Fruit fly (Drosophila melanogaster): ENCODE data around the gene Hip14.

Hip14 gene

DNA sequence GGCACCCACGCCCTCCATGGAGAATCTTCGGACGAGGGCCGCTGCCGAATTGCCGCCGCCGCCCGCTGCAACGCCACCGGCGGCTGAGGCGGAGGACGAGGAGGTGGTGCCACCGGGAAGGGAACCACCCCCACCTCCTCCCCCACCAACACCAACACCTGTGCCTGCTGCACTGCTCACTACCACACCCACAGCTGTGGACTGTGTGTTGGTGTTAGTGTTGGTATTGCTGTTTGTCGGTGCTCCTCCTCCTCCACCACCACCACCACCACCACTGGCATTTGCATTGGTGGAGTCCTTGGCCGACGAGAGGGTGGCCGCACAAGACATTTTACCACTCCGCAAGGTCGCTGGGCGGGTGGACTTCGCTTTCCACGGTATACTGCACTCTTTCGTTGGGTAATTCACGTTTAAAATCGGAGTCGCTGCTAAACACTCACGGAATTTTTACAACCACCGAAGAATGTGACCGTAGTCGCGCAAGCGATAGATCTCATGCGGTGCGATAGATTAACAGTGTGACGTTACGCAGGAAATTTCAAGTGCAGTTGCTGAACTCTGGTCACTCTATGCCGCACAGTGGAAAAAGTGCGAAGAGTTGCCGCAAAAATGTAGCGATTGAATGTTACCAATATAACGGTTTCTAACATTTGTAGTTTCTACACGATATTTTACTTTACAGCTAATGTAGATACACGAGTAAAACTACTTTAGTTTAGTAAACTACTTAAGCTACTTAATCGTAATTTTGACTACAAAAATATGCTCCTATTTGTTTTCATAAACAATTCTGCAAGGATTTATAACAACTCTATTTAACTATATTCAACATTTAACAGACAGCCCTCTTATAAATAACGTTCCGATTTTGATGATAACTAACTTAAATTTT, 23.5 kb downstream of the Hip14 start, which contains the start of gene mib1:
Gene mib1, minus strand, starts transcription at position 494 of the 892 bp plus-strand sequence.
- TF ChIP-seq CTCF (optimal IDR thresholded peaks at IDR 0.05): peak; percentile 55
- no peak for TF ChIP-seq CG8478 (optimal IDR thresholded peaks at IDR 0.05)

DNA sequence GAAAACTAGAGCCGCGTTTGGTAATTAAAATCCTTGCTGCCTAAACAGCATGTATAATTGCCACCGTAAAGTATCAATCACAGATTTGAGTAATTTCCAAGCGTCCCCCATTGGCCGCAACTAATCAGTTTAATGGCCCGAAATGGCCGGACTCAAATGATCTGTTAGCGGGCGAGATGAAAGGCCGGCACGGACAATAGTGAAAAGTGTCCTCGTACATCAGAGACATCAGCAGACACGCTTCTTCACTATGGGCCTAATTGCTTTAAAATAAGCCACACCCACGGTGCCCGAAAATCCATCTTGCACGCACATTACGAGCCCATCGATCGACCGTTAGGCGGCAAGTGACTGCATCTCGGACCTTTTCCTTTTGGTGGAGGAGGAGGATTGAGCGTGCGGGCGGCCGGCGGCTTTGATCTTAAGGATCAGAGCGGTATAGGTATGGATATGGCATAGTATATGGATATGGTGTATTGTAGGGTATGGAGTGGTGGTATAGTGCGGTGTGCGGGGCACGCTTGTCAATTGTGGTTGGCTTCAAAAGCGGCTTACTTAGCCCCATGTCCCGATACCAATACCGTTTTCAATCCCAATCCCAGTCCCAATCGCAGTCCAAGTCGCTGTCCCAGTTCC, 24.4 kb downstream of the Hip14 start:
- no peak for TF ChIP-seq CG8478 (optimal IDR thresholded peaks at IDR 0.05)
- TF ChIP-seq CTCF (optimal IDR thresholded peaks at IDR 0.05): no peak

DNA sequence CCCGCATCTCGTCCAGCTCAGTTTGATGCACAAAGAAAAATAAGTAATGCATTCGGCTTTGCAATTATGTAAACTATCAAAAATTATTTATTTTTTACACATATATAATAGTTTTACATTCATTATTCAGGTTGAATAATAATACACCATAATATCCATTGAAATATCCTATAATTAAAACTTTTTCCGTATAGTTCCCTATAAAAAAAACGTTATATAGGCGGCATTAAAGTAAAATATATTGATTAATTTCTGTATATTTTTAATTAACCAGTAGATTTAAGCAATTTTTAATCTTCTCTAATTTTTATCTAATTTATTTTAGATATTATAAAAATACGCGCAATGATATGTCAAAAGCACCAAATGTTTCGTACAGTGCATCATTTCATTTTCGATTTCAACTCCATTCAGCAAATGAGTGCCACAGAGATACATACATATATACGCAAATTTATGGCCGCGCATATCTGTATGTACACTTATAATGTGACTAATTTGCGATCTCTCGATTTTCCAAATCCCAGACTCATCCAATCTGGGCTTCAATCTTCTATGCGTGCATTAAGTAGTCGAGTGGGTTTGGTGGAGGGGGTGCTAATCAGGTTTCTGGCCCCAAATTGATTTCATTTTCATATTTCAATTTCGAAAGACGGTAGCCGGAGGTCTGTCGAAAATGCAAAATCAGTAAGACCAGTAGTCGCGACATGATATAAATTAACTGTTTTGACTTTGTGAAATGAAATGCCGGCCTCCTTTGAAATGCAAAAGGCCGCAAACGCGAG, 25.4 kb downstream of the Hip14 start:
- TF ChIP-seq CG8478 (optimal IDR thresholded peaks at IDR 0.05) (no peak), CTCF (optimal IDR thresholded peaks at IDR 0.05) (no peak)

DNA sequence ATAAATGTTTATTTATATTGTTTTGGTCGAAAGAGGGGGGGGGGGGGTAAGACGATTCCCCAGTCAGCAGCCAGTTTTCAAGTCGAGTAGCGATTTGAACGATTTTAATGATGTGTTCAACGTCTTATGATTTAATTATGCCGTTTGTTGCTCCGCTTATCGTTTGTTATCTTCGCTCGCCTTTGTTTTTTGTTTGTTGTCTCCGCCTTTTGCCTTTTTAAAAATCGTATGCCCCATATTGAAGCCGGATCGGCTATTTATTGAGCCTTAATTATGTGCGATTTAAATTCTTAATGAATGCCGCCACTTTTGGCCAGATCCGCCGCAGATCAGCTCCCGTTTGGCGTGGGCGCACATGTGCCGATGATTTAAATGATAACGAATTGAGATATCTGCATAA, 26.5 kb downstream of the Hip14 start:
- TF ChIP-seq CG8478 (optimal IDR thresholded peaks at IDR 0.05) (no peak), CTCF (optimal IDR thresholded peaks at IDR 0.05) (no peak)

DNA sequence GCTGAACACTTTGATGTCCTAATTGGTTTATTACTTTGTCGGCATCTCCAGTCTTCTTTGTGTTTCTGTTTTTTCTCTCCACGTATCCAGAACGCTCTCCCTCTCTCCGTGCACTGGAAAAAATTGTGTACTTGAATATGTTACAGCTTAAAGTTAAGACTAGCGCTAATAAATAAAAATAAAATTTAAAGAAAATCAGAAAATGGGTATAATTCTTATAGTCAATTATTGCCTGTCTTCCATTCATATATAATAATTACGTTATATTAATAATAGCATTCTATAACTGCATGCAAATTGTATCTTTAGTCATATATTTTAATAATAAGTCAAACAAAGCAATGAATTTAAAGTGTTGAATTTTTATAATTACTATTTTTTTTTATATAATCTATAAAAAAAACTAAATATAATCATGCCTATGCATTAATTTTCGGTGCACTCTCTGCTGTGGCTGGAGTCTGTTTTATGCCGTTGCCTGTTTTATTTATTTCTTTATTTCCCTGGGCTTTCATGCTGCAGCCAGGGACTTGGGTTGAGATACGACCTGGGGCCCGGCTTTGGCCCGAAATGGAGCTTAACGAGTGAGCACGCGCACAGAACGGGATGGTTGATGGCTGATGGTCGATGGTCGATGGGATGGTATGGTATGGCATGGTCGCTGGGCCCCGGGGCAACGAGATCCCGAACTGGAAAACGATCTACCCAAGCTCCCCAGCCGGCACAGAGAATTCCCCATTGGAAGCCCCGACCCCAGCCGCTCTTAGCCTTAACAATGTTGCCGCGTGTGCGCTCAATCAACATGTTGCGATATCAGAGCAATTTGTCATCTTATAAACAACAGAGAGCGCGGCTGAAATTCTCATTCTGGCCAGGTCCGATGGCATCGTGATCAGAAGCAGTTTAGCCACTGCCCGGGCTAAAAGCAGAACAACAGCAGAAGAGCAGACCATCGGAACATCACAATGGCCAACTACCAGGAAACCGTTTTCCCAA, 28.0 kb downstream of the Hip14 start:
- TF ChIP-seq CG8478 (optimal IDR thresholded peaks at IDR 0.05) (no peak), CTCF (optimal IDR thresholded peaks at IDR 0.05) (no peak)

DNA sequence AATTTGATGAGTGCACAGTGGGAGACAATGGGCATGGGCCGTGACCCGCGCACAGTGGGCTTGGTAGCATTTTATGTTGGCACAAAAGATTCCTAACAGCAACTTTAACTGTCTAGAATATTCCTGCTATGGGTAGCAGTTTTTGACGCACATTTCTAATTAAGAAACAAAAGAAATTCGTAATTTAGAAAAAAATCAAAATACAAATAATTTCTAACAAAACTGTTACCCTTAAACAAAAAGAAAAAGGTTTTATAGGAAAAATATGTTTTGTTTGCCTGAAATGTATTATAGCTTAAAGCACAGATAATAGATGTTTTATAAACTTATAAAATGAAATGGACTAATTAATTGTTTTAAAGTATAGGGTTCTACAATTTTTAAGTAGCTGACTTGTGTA, 28.9 kb downstream of the Hip14 start:
- no peak for TF ChIP-seq CTCF (optimal IDR thresholded peaks at IDR 0.05)
- TF ChIP-seq CG8478 (optimal IDR thresholded peaks at IDR 0.05): no peak

DNA sequence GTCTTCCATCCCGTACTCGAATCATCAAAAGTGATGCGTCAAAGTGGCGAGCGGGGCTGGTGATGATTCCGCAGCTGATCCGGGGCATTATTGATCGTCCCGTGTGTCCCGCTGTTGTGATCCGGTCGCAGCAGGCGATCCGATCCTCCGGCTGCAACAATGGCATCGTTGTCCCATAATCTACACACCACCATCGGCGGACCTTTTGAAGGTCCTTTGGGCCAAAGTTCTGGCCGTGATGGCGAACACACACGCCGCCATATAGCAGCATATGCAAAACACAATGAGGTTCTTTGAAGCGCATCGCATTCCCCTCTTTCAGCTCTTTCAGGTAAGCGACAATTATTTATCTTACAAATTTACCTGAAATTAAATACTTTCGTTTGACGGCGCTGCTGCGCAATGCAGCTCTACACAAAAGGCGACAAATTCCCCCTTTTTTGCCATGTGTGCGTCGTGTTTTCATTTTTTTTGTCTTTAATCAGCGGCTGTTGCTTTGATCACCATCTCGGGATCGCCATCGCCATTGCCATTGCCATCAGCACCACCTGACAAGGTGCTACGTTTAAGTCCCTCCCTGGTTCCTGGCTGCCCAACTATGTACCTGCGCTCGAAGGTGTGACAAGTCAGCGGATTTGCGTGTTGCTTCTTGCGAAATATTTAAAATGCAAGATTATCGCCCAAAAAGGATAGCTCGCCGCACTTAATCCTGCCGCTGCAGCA, 29.7 kb downstream of the Hip14 start:
- TF ChIP-seq CTCF (optimal IDR thresholded peaks at IDR 0.05) (no peak), CG8478 (optimal IDR thresholded peaks at IDR 0.05) (no peak)

DNA sequence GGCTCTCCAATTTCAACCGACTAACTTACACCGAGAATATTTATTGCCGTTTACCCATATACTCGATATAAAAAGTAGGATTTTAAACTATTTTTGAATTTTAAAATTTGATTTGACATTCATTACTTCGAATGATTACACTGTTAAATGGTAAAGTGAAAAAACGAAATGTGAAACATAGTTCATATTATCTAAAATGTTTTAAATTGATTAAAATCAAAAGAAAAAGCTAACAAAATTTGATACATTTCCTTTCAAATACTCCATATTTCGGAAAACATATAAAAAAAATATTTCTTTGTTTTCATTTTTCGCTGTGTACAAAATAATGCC, 30.2 kb downstream of the Hip14 start:
- TF ChIP-seq CG8478 (optimal IDR thresholded peaks at IDR 0.05) (no peak), CTCF (optimal IDR thresholded peaks at IDR 0.05) (no peak)

DNA sequence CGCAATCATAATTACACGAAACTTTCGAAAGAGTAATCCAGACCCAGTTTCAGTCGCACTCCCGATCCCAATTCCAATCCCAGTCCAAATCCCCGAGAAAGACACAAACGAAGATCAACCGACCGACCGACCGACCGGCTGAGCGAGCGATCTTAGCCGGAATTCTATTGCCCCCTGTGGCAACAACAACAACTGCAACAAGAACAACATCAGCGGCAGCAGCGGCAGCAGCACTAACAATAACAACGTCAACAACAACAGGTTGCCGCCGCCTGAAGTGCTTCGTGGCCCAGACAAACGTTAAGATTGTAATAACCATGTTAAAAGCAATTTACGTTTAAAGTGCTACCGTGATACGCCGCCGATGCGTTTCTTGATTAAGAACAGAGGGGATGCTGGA, 30.7 kb downstream of the Hip14 start:
- TF ChIP-seq CTCF (optimal IDR thresholded peaks at IDR 0.05): no peak

DNA sequence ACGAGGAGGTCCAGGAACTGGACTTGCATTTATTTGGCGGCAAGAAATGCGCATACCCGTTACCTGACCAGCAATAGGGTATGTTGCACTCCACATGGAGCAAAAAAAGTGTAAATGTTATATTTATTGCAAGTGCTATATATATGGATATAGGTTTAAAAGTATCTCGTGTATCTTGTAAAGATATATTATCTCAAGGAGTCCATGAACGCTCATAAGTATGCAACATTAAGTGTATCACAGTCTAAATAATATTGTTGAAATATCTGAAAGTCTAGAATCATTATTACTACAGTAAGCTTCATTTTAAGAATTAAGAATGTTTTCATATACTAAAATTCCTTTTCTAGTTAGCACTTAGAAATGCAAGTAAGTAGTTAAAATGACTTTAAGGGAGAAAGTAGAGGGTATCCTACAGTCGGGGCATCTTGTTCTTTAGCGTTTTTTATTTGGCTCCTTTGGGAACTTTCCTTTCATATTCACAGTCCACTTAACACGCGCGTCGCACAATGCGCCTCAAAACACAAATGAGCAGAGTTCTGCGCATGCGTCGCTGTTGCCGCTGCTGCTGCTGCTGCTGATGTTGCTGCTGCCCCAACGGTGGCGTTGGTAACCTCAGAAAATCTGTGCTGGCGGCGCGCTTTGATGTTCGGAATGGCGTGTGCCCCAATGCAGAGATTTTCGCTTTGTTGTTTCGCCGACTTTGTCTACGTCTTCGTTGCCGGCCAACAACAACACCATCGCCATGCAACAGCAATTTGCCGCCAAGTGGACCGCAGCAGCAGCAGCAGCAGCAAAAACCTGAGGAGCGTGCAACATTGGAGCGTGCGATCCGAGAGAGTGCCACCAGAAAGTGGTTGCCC, 31.3 kb downstream of the Hip14 start:
- no peak for TF ChIP-seq CTCF (optimal IDR thresholded peaks at IDR 0.05)
- no peak for TF ChIP-seq CG8478 (optimal IDR thresholded peaks at IDR 0.05)

DNA sequence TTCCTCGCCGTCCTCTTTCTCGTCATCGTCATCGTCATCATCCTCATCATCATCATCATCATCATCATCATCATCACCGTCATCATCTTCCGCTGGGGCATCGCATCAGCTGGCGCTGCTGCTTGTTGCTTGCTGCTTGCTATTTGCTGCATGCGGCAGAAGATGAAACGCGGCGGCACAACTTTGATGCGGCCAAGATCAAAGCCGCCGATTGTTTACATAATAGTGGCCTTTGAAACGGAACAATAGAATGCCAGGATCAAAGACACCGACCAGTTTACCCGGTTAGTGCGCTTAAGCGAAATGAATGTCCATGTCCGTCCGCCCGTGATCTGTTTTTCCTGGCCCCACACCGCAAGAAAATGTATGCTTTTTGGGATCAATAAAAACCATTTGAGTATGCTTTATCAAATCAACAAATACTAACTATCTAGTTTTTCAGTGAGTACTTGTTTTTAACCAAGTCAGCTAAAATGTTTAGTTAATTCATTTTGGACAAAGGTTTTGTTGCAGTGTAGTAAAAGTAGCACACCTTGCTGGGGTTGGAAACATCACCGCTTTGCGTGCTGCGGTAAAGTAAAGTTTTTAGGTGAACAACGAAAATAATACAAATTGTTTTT, 33.1 kb downstream of the Hip14 start:
- no peak for TF ChIP-seq CTCF (optimal IDR thresholded peaks at IDR 0.05)
- no peak for TF ChIP-seq CG8478 (optimal IDR thresholded peaks at IDR 0.05)

DNA sequence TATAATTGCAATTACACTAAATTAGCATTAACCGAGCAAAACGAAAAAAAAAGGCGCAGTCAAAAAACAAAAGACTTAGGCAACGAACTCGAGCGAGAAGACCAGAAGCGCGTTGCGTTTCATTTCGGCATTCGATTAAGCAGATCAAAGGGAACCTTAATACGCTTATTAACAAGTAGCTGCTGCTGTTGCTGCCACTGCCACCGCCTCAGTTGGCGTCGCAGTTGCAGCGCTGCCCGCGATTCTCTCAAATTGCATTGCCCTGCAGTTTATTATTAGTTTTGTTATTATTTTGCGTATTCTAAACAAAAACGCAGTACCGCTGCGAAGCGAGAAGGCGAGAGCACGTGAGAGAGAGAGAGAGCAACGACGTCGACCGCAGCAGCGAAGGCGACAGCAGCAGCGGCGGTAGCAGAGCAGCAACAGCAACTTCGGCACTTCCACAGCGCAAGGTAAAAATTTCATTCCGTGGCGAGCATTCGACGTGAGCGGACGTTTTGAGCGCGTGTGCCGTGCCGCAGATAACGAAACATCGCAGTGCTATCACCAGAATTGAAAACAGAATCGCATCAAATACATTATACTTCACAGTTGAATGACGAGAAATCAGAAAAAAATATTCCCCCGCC, 35.1 kb downstream of the Hip14 start, which contains the start of gene Notum:
Gene Notum, plus strand, starts transcription at position 461 of the 629 bp plus-strand sequence.
- TF ChIP-seq CG8478 (optimal IDR thresholded peaks at IDR 0.05): no peak
- TF ChIP-seq CTCF (optimal IDR thresholded peaks at IDR 0.05): no peak

All from S2 (cell line).